Worm (Caenorhabditis elegans) whole organism, young adult: Measurements from ENCODE around the gene ttr-15.

Experiments used
- B0019.2 ChIP-seq: fragments of 200-800 bp; sonication (Bioruptor generic); conservative IDR thresholded peaks from 2 replicates; pipeline ENCODE4 v1.3.6; 2022; ENCODE audit warnings: missing genetic modification reagents, missing genetic modification characterization, missing compliant biosample characterization
- B0336.3 ChIP-seq: fragments of 200-800 bp; sonication (Bioruptor generic); IDR thresholded peaks from 2 replicates; pipeline ENCODE4 v1.3.6; 2022; ENCODE audit warnings: missing genetic modification characterization, missing compliant biosample characterization
- C06A6.2 ChIP-seq: fragments of 200-800 bp; sonication (Bioruptor generic); conservative IDR thresholded peaks from 2 replicates; pipeline ENCODE4 v1.3.6; 2022; ENCODE audit warnings: missing genetic modification characterization, missing compliant biosample characterization
- F33H1.4 ChIP-seq: fragments of 200-800 bp; sonication (Bioruptor generic); IDR thresholded peaks from 2 replicates; pipeline ENCODE4 v1.3.6; 2022; ENCODE audit warnings: missing genetic modification reagents, missing genetic modification characterization, missing compliant biosample characterization
- F37B4.10 ChIP-seq: fragments of 200-800 bp; sonication (Bioruptor generic); IDR thresholded peaks from 2 replicates; pipeline ENCODE4 v1.3.6; 2022; ENCODE audit warnings: missing genetic modification characterization, missing compliant biosample characterization
- F49E8.2 ChIP-seq: sonication (generic microtip); optimal IDR thresholded peaks from 3 replicates; lab custom pipeline; 2017; ENCODE audit warnings: missing genetic modification characterization, mild to moderate bottlenecking, missing compliant biosample characterization, antibody characterized with exemption, moderate library complexity; ENCODE audit not compliant: insufficient read depth
- K12H6.12 ChIP-seq: fragments of 200-800 bp; sonication (Bioruptor generic); optimal IDR thresholded peaks from 2 replicates; lab custom pipeline; 2018; ENCODE audit warnings: mild to moderate bottlenecking, missing genetic modification characterization, missing compliant biosample characterization
- T26A5.8 ChIP-seq: sonication (generic microtip); optimal IDR thresholded peaks from 2 replicates; lab custom pipeline; 2016; ENCODE audit warnings: missing genetic modification characterization, missing compliant biosample characterization
- Y56A3A.18 ChIP-seq: fragments of 200-800 bp; sonication (Bioruptor generic); IDR thresholded peaks from 2 replicates; pipeline ENCODE4 v1.3.6; 2022; ENCODE audit warnings: missing genetic modification reagents, missing genetic modification characterization, missing compliant biosample characterization
- Y67H2A.10 ChIP-seq: fragments of 200-800 bp; sonication (Bioruptor generic); conservative IDR thresholded peaks from 2 replicates; pipeline ENCODE4 v1.3.6; 2022; ENCODE audit warnings: missing genetic modification reagents, missing genetic modification characterization, missing compliant biosample characterization
- Y79H2A.3 ChIP-seq: fragments of 200-800 bp; sonication (Bioruptor generic); conservative IDR thresholded peaks from 2 replicates; pipeline ENCODE4 v1.3.6; 2022; ENCODE audit warnings: missing genetic modification reagents, missing genetic modification characterization, missing compliant biosample characterization
- Y95B8A.8 ChIP-seq: fragments of 200-800 bp; sonication (Bioruptor generic); IDR thresholded peaks from 2 replicates; pipeline ENCODE4 v1.3.6; 2022; ENCODE audit warnings: missing genetic modification reagents, missing genetic modification characterization, missing compliant biosample characterization
- attf-5 ChIP-seq: fragments of 200-800 bp; sonication (Bioruptor generic); optimal IDR thresholded peaks from 2 replicates; lab custom pipeline; 2018; ENCODE audit warnings: mild to moderate bottlenecking, missing genetic modification characterization, missing compliant biosample characterization
- bed-2 ChIP-seq: fragments of 200-800 bp; sonication (Bioruptor generic); IDR thresholded peaks from 2 replicates; pipeline ENCODE4 v1.3.6; 2022; ENCODE audit warnings: missing genetic modification reagents, missing genetic modification characterization, missing compliant biosample characterization
- cebp-1 ChIP-seq, 2 experiments: fragments of 200-800 bp in 1 of 2; sonication (Bioruptor generic) in 1 of 2; sonication (generic microtip) in 1 of 2; IDR thresholded peaks in 1 of 2; optimal IDR thresholded peaks in 1 of 2; 2 replicates each; pipeline versions ENCODE4 v1.3.6 to Lab custom; 2017 to 2022; ENCODE audit warnings: missing compliant biosample characterization in 2 of 2, missing genetic modification characterization in 2 of 2, mild to moderate bottlenecking in 1 of 2, missing genetic modification reagents in 1 of 2, moderate library complexity in 1 of 2
- ceh-27 ChIP-seq: fragments of 200-800 bp; sonication (Bioruptor generic); optimal IDR thresholded peaks from 2 replicates; lab custom pipeline; 2018; ENCODE audit warnings: mild to moderate bottlenecking, missing genetic modification characterization, moderate library complexity, missing compliant biosample characterization
- ceh-91 ChIP-seq: fragments of 200-800 bp; sonication (Bioruptor generic); IDR thresholded peaks from 2 replicates; pipeline ENCODE4 v1.3.6; 2022; ENCODE audit warnings: missing genetic modification reagents, missing genetic modification characterization, missing compliant biosample characterization
- die-1 ChIP-seq: sonication (generic microtip); optimal IDR thresholded peaks from 2 replicates; lab custom pipeline; 2016; ENCODE audit warnings: missing genotype, mild to moderate bottlenecking, missing genetic modification characterization, missing compliant biosample characterization
- dox-1 ChIP-seq: fragments of 200-800 bp; sonication (Bioruptor generic); IDR thresholded peaks from 2 replicates; pipeline ENCODE4 v1.3.6; 2022; ENCODE audit warnings: missing genetic modification reagents, missing genetic modification characterization, missing compliant biosample characterization
- egrh-3 ChIP-seq: fragments of 200-800 bp; sonication (Bioruptor generic); IDR thresholded peaks from 2 replicates; pipeline ENCODE4 v1.3.6; 2022; ENCODE audit warnings: missing genetic modification reagents, missing genetic modification characterization, missing compliant biosample characterization
- hmg-1.2 ChIP-seq: fragments of 200-800 bp; sonication (Bioruptor generic); IDR thresholded peaks from 2 replicates; pipeline ENCODE4 v1.3.6; 2022; ENCODE audit warnings: missing genetic modification reagents, missing genetic modification characterization, missing compliant biosample characterization
- hmg-20 ChIP-seq: fragments of 200-800 bp; sonication (Bioruptor generic); IDR thresholded peaks from 2 replicates; pipeline ENCODE4 v1.3.6; 2022; ENCODE audit warnings: missing genetic modification reagents, missing genetic modification characterization, missing compliant biosample characterization
- hsf-1 ChIP-seq: fragments of 200-800 bp; sonication (Bioruptor generic); IDR thresholded peaks from 2 replicates; pipeline ENCODE4 v1.3.6; 2022; ENCODE audit warnings: missing genetic modification reagents, missing genetic modification characterization, missing compliant biosample characterization
- lag-1 ChIP-seq: fragments of 200-800 bp; sonication (Bioruptor generic); IDR thresholded peaks from 2 replicates; pipeline ENCODE4 v1.3.6; 2022; ENCODE audit warnings: missing genetic modification reagents, missing genetic modification characterization, missing compliant biosample characterization
- let-607 ChIP-seq, 2 experiments: fragments of 200-800 bp in 1 of 2; sonication (Bioruptor generic) in 1 of 2; sonication (generic microtip) in 1 of 2; optimal IDR thresholded peaks; 2 replicates each; lab custom pipeline; 2016 to 2018; ENCODE audit warnings: mild to moderate bottlenecking in 2 of 2, missing compliant biosample characterization in 2 of 2, missing genetic modification characterization in 2 of 2, moderate library complexity in 2 of 2, missing genotype in 1 of 2
- lin-26 ChIP-seq: fragments of 200-800 bp; sonication (Bioruptor generic); IDR thresholded peaks from 2 replicates; pipeline ENCODE4 v1.3.6; 2022; ENCODE audit warnings: missing genetic modification reagents, missing genetic modification characterization, missing compliant biosample characterization
- lin-40 ChIP-seq: sonication (generic microtip); optimal IDR thresholded peaks from 2 replicates; lab custom pipeline; 2016; ENCODE audit warnings: missing genetic modification characterization, mild to moderate bottlenecking, missing compliant biosample characterization, missing genotype, missing genetic modification reagents
- lin-54 ChIP-seq: fragments of 200-800 bp; sonication (Bioruptor generic); optimal IDR thresholded peaks from 2 replicates; lab custom pipeline; 2018; ENCODE audit warnings: mild to moderate bottlenecking, missing genetic modification characterization, missing compliant biosample characterization
- lir-1 ChIP-seq: fragments of 200-800 bp; sonication (Bioruptor generic); conservative IDR thresholded peaks from 2 replicates; pipeline ENCODE4 v1.3.6; 2022; ENCODE audit warnings: missing genetic modification reagents, missing genetic modification characterization, missing compliant biosample characterization
- lsl-1 ChIP-seq: fragments of 200-800 bp; sonication (Bioruptor generic); optimal IDR thresholded peaks from 2 replicates; lab custom pipeline; 2018; ENCODE audit warnings: mild to moderate bottlenecking, missing genetic modification characterization, moderate library complexity, missing compliant biosample characterization
- madf-3 ChIP-seq: fragments of 200-800 bp; sonication (Bioruptor generic); IDR thresholded peaks from 2 replicates; pipeline ENCODE4 v1.3.6; 2022; ENCODE audit warnings: missing genetic modification reagents, missing genetic modification characterization, missing compliant biosample characterization
- madf-8 ChIP-seq: fragments of 200-800 bp; sonication (Bioruptor generic); conservative IDR thresholded peaks from 2 replicates; pipeline ENCODE4 v1.3.6; 2022; ENCODE audit warnings: missing genetic modification reagents, missing genetic modification characterization, missing compliant biosample characterization
- mcd-1 ChIP-seq: fragments of 200-800 bp; sonication (Bioruptor generic); IDR thresholded peaks from 2 replicates; pipeline ENCODE4 v1.3.6; 2022; ENCODE audit warnings: missing genetic modification reagents, missing genetic modification characterization, missing compliant biosample characterization
- nfya-1 ChIP-seq: sonication (generic microtip); optimal IDR thresholded peaks from 2 replicates; lab custom pipeline; 2017; ENCODE audit warnings: antibody characterized with exemption, missing compliant biosample characterization, missing genetic modification characterization, borderline replicate concordance; ENCODE audit not compliant: insufficient read depth
- nfyb-1 ChIP-seq: fragments of 200-800 bp; sonication (Bioruptor generic); IDR thresholded peaks from 2 replicates; pipeline ENCODE4 v1.3.6; 2022; ENCODE audit warnings: missing genetic modification reagents, missing genetic modification characterization, missing compliant biosample characterization
- nhr-179 ChIP-seq: sonication (generic microtip); optimal IDR thresholded peaks from 2 replicates; lab custom pipeline; 2016; ENCODE audit warnings: mild to moderate bottlenecking, missing genetic modification characterization, missing compliant biosample characterization
- pbrm-1 ChIP-seq: fragments of 200-800 bp; sonication (Bioruptor generic); IDR thresholded peaks from 2 replicates; pipeline ENCODE4 v1.3.6; 2022; ENCODE audit warnings: missing genetic modification reagents, missing genetic modification characterization, missing compliant biosample characterization
- snpc-3.4 ChIP-seq: sonication (generic microtip); optimal IDR thresholded peaks from 2 replicates; lab custom pipeline; 2017; ENCODE audit warnings: missing genetic modification characterization, mild to moderate bottlenecking, missing compliant biosample characterization, antibody characterized with exemption, moderate library complexity, missing genotype, missing genetic modification reagents
- snpc-4 ChIP-seq, 5 experiments: fragments of 150-350 bp in 1 of 5; sonication (generic microtip) in 4 of 5; optimal IDR thresholded peaks; 2 replicates each; lab custom pipeline; 2014 to 2018; ENCODE audit warnings: missing genetic modification characterization in 5 of 5, missing biosample characterization in 3 of 5, antibody characterized with exemption in 2 of 5, mild to moderate bottlenecking in 2 of 5, missing compliant biosample characterization in 2 of 5, missing genotype in 2 of 5, moderate library complexity in 2 of 5, missing genetic modification reagents in 1 of 5
- unc-130 ChIP-seq: sonication (generic microtip); optimal IDR thresholded peaks from 2 replicates; lab custom pipeline; 2016; ENCODE audit warnings: missing genetic modification reagents, missing genetic modification characterization, missing compliant biosample characterization
- xnd-1 ChIP-seq: sonication (generic microtip); optimal IDR thresholded peaks from 2 replicates; lab custom pipeline; 2016; ENCODE audit warnings: missing genotype, missing genetic modification reagents, missing genetic modification characterization, missing compliant biosample characterization
- ztf-18 ChIP-seq: sonication (generic microtip); optimal IDR thresholded peaks from 2 replicates; lab custom pipeline; 2016; ENCODE audit warnings: missing genotype, mild to moderate bottlenecking, missing genetic modification characterization, missing compliant biosample characterization
- ztf-25 ChIP-seq: fragments of 200-800 bp; sonication (Bioruptor generic); IDR thresholded peaks from 2 replicates; pipeline ENCODE4 v1.3.6; 2022; ENCODE audit warnings: missing genetic modification reagents, missing genetic modification characterization, missing compliant biosample characterization

ttr-15 gene

DNA sequence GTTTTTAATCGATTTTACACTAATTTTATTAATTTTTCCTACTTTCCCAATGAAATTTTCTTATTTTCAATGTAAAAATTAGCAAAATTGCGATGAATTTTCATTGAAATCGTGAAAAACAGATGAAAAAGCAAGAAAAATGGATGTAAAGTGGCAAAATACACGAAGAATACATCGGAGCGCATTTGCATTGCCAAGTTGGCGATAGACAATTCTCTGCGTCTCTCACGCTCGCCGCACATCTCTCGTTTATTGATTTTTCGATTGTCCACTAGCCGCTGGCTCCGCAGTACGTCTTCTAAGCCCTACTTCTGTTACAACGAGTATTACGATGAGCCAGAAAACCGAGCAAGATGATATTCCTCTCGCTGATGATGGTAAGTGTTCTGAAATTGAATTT lies 18.9 kb upstream of the ttr-15 start, which contains the start of gene unc-69 (continued):
- TF ChIP-seq nfyb-1 (GFP tag; lab: Robert Waterston, UW) (no peak), attf-5 (GFP tag; lab: Kevin White, UChicago) (peak; percentile 30), ztf-25 (no peak), hsf-1 (GFP tag; lab: Robert Waterston, UW) (no peak), lsl-1 (peak; percentile 52), snpc-3.4 (tag; lab: Kevin White, UChicago) (peak; percentile 9), K12H6.12 (tag; lab: Kevin White, UChicago) (no peak), Y95B8A.8 (GFP tag; lab: Robert Waterston, UW) (no peak), T26A5.8 (tag; lab: Kevin White, UChicago) (no peak), F33H1.4 (GFP tag; lab: Robert Waterston, UW) (peak; percentile 27; the same call in 1 of the 2 replicates), lin-54 (GFP tag; lab: Kevin White, UChicago) (peak; percentile 28), lag-1 (GFP tag; lab: Robert Waterston, UW) (no peak), snpc-4 (GFP tag; optimal IDR thresholded peaks at IDR 0.05; lab: Kevin White, UChicago) (no peak), snpc-4 (tag; optimal IDR thresholded peaks at IDR 0.05; lab: Kevin White, UChicago) (peak in 3 of 4 experiments; percentile 6 to 28 (median 7)), ceh-27 (GFP tag; lab: Kevin White, UChicago) (peak; percentile 48), let-607 (tag; optimal IDR thresholded peaks at IDR 0.05; lab: Kevin White, UChicago) (peak; percentile 12 to 48), cebp-1 (GFP tag; IDR thresholded peaks at IDR 0.05; lab: Robert Waterston, UW) (no peak), cebp-1 (tag; optimal IDR thresholded peaks at IDR 0.05; lab: Kevin White, UChicago) (peak; percentile 42), unc-130 (GFP tag; lab: Kevin White, UChicago) (no peak), C06A6.2 (GFP tag; lab: Robert Waterston, UW) (no peak), lin-40 (tag; lab: Kevin White, UChicago) (no peak), die-1 (no peak), dox-1 (0 out of 2 replicates have a peak, but pooled peaks have one; percentile 24), F49E8.2 (tag; lab: Kevin White, UChicago) (no peak), hmg-20 (GFP tag; lab: Robert Waterston, UW) (no peak), nhr-179 (tag; lab: Kevin White, UChicago) (no peak), lin-26 (no peak), nfya-1 (tag; lab: Kevin White, UChicago) (no peak)

DNA sequence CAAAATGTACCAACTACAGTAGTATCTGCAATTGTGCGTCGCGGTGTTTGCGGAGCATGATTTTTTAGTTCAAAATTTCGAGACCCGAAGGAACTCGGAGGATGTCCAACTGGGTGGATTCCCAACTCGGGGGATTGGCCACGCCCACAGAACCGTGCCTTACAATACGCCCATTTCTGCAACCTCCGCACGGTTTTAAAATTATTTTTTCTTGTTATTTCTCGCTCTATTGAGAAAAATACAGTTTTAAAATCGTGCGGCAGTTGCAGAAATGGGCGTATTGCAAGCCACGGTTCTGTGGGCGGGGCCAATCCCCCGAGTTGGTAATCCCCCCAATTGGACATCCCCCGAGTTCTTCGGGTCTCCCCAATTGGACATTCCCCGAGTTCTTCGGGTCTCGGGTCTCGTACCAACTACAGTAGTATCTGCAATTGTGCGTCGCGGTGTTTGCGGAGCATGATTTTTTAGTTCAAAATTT lies 17.4 kb upstream of the ttr-15 start:
- TF ChIP-seq egrh-3 = peak; percentile 59
- TF ChIP-seq ztf-18 (tag; lab: Kevin White, UChicago) = peak; percentile 67
- TF ChIP-seq lir-1 (GFP tag; lab: Robert Waterston, UW) = 0 out of 2 replicates have a peak, but pooled peaks have one; percentile 44
- peak; percentile 41; the same call in 1 of the 2 replicates for TF ChIP-seq Y79H2A.3 (GFP tag; lab: Robert Waterston, UW)
- TF ChIP-seq mcd-1 = peak; percentile 76
- 0 out of 2 replicates have a peak, but pooled peaks have one; percentile 7 for TF ChIP-seq bed-2 (GFP tag; lab: Robert Waterston, UW)
- peak; percentile 85 for TF ChIP-seq lsl-1
- TF ChIP-seq hmg-1.2 = peak; percentile 49
- 0 out of 2 replicates have a peak, but pooled peaks have one; percentile 31 for TF ChIP-seq Y67H2A.10 (GFP tag; lab: Robert Waterston, UW)
- TF ChIP-seq pbrm-1 (GFP tag; lab: Robert Waterston, UW) = peak; percentile 64; the same call in 1 of the 2 replicates
- TF ChIP-seq hsf-1 (GFP tag; lab: Robert Waterston, UW) = peak; percentile 67
- 0 out of 2 replicates have a peak, but pooled peaks have one; percentile 24 for TF ChIP-seq Y56A3A.18 (GFP tag; lab: Robert Waterston, UW)
- TF ChIP-seq F33H1.4 (GFP tag; lab: Robert Waterston, UW) = peak; percentile 56
- peak; percentile 38 for TF ChIP-seq madf-8 (GFP tag; lab: Robert Waterston, UW)
- peak; percentile 50; the same call in 1 of the 2 replicates for TF ChIP-seq nfyb-1 (GFP tag; lab: Robert Waterston, UW)
- 0 out of 2 replicates have a peak, but pooled peaks have one; percentile 9 for TF ChIP-seq B0336.3
- peak; percentile 41 for TF ChIP-seq snpc-3.4 (tag; lab: Kevin White, UChicago)
- peak; percentile 15 for TF ChIP-seq F49E8.2 (tag; lab: Kevin White, UChicago)
- peak; percentile 44 for TF ChIP-seq xnd-1 (tag; lab: Kevin White, UChicago)
- peak; percentile 38 for TF ChIP-seq B0019.2 (GFP tag; lab: Robert Waterston, UW)
- TF ChIP-seq ceh-91 (GFP tag; lab: Robert Waterston, UW) = peak; percentile 75
- TF ChIP-seq Y95B8A.8 (GFP tag; lab: Robert Waterston, UW) = peak; percentile 69; the same call in 1 of the 2 replicates
- 0 out of 2 replicates have a peak, but pooled peaks have one; percentile 10 for TF ChIP-seq madf-3 (GFP tag; lab: Robert Waterston, UW)
- TF ChIP-seq dox-1 = peak; percentile 80
- 0 out of 2 replicates have a peak, but pooled peaks have one; percentile 58 for TF ChIP-seq F37B4.10 (GFP tag; lab: Robert Waterston, UW)
